Fruit fly (Drosophila melanogaster) S2 (cell line): ENCODE results near the gene mtSSB.

Experiments used
- CG8478 ChIP-seq: fragments of >200 bp; optimal IDR thresholded peaks from 2 replicates; lab custom pipeline; 2018
- CTCF ChIP-seq, 2 experiments: fragments of >200 bp; optimal IDR thresholded peaks; 2 replicates each; lab custom pipeline; 2018

dm6 chr3R:16200497-16201019 lies 4.5 kb downstream of the mtSSB start:
- TF ChIP-seq CG8478 (lab: Kevin White, UChicago) (no peak), CTCF (optimal IDR thresholded peaks at IDR 0.05; lab: Kevin White, UChicago) (no peak)
